Worm (Caenorhabditis elegans): Measurements from ENCODE around the gene str-81.
A peak's percentile ranks its signal among the peaks of the same experiment; 100 is the strongest.

The str-81 gene

DNA sequence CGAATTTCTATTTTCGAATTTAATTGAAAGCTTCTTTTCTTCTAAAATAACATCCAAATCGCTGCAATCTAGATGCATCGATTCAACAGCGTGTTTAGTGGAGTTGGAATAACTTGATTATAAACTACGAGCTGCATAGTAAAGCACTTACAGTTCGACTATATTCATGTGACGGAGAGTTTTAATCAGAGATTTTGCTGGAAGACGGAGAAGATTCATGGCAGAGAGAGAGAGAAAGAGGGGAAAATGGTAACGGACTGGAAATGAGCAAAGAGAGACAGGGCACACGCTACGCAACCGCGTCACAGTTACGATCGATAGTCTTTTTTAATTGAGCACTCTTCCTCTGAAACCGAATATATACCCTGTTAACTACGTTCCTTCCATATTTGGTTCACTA, 17.4 kb downstream of the str-81 start, which contains the start of gene fbxb-116:
fbxb-116 (plus strand) TSS at position 301 of the 400 bp plus-strand sequence.
- TF ChIP-seq fax-1 (tag; optimal IDR thresholded peaks at IDR 0.05) (no peak), zip-5 (tag; optimal IDR thresholded peaks at IDR 0.05) (no peak), ceh-18 (tag; optimal IDR thresholded peaks at IDR 0.05) (no peak), elt-2 (tag; optimal IDR thresholded peaks at IDR 0.05) (no peak), dve-1 (tag; optimal IDR thresholded peaks at IDR 0.05) (no peak), pha-2 (tag; optimal IDR thresholded peaks at IDR 0.05) (no peak), syd-9 (tag; optimal IDR thresholded peaks at IDR 0.05) (no peak), nhr-11 (tag; optimal IDR thresholded peaks at IDR 0.05) (no peak), ceh-30 (tag; optimal IDR thresholded peaks at IDR 0.05) (no peak), sox-2 (GFP tag; IDR thresholded peaks at IDR 0.05) (no peak), unc-86 (tag; optimal IDR thresholded peaks at IDR 0.05) (no peak), npax-4 (tag; optimal IDR thresholded peaks at IDR 0.05) (no peak), ceh-48 (tag; optimal IDR thresholded peaks at IDR 0.05) (no peak), pha-4 (tag; optimal IDR thresholded peaks at IDR 0.05) (no peak), K02D7.2 (tag; optimal IDR thresholded peaks at IDR 0.05) (no peak), ama-1 (optimal IDR thresholded peaks at IDR 0.05) (no peak)

ce11 chrV:19231167-19231566, 19.7 kb downstream of the str-81 start:
- TF ChIP-seq dve-1 (tag; optimal IDR thresholded peaks at IDR 0.05) (peak; percentile 91), ceh-24 (tag; optimal IDR thresholded peaks at IDR 0.05) (no peak)

ce11 chrV:19230413-19230812, 20.5 kb downstream of the str-81 start, which contains the start of gene sqst-3:
TSS of gene sqst-3 (plus strand) at chrV:19230782.
- TF ChIP-seq ceh-14 (tag; optimal IDR thresholded peaks at IDR 0.05) = no peak
- no peak for TF ChIP-seq ceh-34 (tag; optimal IDR thresholded peaks at IDR 0.05)
- TF ChIP-seq npax-4 (tag; optimal IDR thresholded peaks at IDR 0.05) = no peak
- no peak for TF ChIP-seq sox-2 (GFP tag; IDR thresholded peaks at IDR 0.05)

ce11 chrV:19217675-19218074, 33.2 kb downstream of the str-81 start, which contains the start of gene oac-49:
TSS of gene oac-49 (plus strand) at chrV:19217975.
- no peak for TF ChIP-seq unc-86 (tag; optimal IDR thresholded peaks at IDR 0.05)
- TF ChIP-seq ceh-9 (tag; optimal IDR thresholded peaks at IDR 0.05) = no peak
- no peak for TF ChIP-seq ahr-1 (tag; optimal IDR thresholded peaks at IDR 0.05)
- TF ChIP-seq ceh-48 (tag; optimal IDR thresholded peaks at IDR 0.05) = no peak
- TF ChIP-seq T23F11.4 (GFP tag; optimal IDR thresholded peaks at IDR 0.05) = no peak
- TF ChIP-seq che-1 (tag; optimal IDR thresholded peaks at IDR 0.05) = no peak
- no peak for TF ChIP-seq syd-9 (tag; optimal IDR thresholded peaks at IDR 0.05)
- no peak for TF ChIP-seq ref-2 (tag; optimal IDR thresholded peaks at IDR 0.05)
- no peak for TF ChIP-seq K09A11.1 (tag; optimal IDR thresholded peaks at IDR 0.05; ENCODE audit: insufficient read depth)
- TF ChIP-seq ets-4 (tag; optimal IDR thresholded peaks at IDR 0.05) = no peak

ce11 chrV:19217104-19217503, 33.8 kb downstream of the str-81 start, which contains the start of gene srr-2:
TSS of gene srr-2 (minus strand) at chrV:19217176.
- TF ChIP-seq unc-86 (tag; optimal IDR thresholded peaks at IDR 0.05) (no peak), eyg-1 (tag; optimal IDR thresholded peaks at IDR 0.05) (no peak), fkh-6 (tag; optimal IDR thresholded peaks at IDR 0.05) (no peak), nhr-232 (tag; optimal IDR thresholded peaks at IDR 0.05) (no peak), ceh-24 (tag; optimal IDR thresholded peaks at IDR 0.05) (no peak)

DNA sequence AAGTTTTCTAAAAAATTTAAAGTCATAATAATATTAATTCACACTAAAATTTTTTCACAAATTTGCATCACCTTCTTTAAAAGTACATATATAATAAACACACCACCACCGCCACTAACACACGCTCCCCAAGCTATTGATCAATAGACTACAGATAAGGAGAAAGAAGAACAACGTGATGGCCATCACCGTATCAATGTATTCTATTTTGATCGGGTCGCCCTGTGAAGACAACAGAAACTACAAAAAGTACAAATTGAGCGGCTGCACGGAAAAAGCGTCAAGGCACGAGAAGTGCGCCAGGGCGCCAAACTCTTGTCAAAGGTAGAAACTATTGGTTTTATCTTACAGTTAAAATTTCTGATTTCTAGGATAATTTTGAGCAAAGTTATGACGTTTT, 38.5 kb downstream of the str-81 start:
- TF ChIP-seq fkh-10 (GFP tag; optimal IDR thresholded peaks at IDR 0.05) (no peak), pag-3 (tag; optimal IDR thresholded peaks at IDR 0.05; ENCODE audit: borderline replicate concordance) (no peak), ceh-2 (tag; optimal IDR thresholded peaks at IDR 0.05) (no peak), elt-2 (tag; optimal IDR thresholded peaks at IDR 0.05) (peak; percentile 40), sdc-2 (tag; optimal IDR thresholded peaks at IDR 0.05) (no peak), npax-4 (tag; optimal IDR thresholded peaks at IDR 0.05) (no peak), gmeb-2 (tag; optimal IDR thresholded peaks at IDR 0.05) (no peak)

Measured in whole organism, late embryonic.